Worm (Caenorhabditis elegans): ENCODE results near the gene F59B2.9.

ce11 chrIII:8983811-8984210, 28.4 kb downstream of the F59B2.9 start:
- TF ChIP-seq ama-1 (optimal IDR thresholded peaks at IDR 0.05) (peak; percentile 49), ama-1 (GFP tag; optimal IDR thresholded peaks at IDR 0.05) (no peak), F39B2.1 (GFP tag; IDR thresholded peaks at IDR 0.05) (no peak), Y53F4B.3 (GFP tag; IDR thresholded peaks at IDR 0.05) (no peak), F57A8.1 (GFP tag; optimal IDR thresholded peaks at IDR 0.05) (no peak), ccch-3 (GFP tag; optimal IDR thresholded peaks at IDR 0.05) (no peak), die-1 (tag; optimal IDR thresholded peaks at IDR 0.05) (no peak), nfyb-1 (GFP tag; IDR thresholded peaks at IDR 0.05) (no peak), snpc-4 (GFP tag; optimal IDR thresholded peaks at IDR 0.05) (no peak), snpc-4 (tag; optimal IDR thresholded peaks at IDR 0.05) (no peak), sdz-38 (tag; optimal IDR thresholded peaks at IDR 0.05) (no peak), nhr-120 (GFP tag; IDR thresholded peaks at IDR 0.05) (no peak), madf-6 (GFP tag; IDR thresholded peaks at IDR 0.05) (no peak), unc-130 (GFP tag; optimal IDR thresholded peaks at IDR 0.05) (no peak)

All from whole organism, young adult.